Fruit fly (Drosophila melanogaster) whole organism, adult: ENCODE results near the gene Rap1.

Experiments
- bab1 ChIP-seq: fragments of 200-800 bp; sonication (Bioruptor generic); optimal IDR thresholded peaks from 3 replicates; lab custom pipeline; 2019; ENCODE audit warnings: missing biosample characterization, mild to moderate bottlenecking, missing genetic modification characterization, moderate library complexity
- kay ChIP-seq: fragments of 200-800 bp; sonication (Bioruptor generic); peaks from one replicate; lab custom pipeline; 2016; ENCODE audit warnings: missing biosample characterization, missing genetic modification characterization, borderline replicate concordance
- toe ChIP-seq: fragments of 200-800 bp; sonication (Bioruptor generic); optimal IDR thresholded peaks from 2 replicates; lab custom pipeline; 2016; ENCODE audit warnings: missing biosample characterization, missing genetic modification characterization

dm6 chr3L:1827809-1828371 lies 34.1 kb downstream of the Rap1 start:
- TF ChIP-seq toe (GFP tag; lab: Kevin White, UChicago) (no peak), bab1 (GFP tag; lab: Kevin White, UChicago) (no peak), kay (no peak)
